Worm (Caenorhabditis elegans): ENCODE results near the gene cpi-2.

ce11 chrV:6016097-6016496 lies 27.8 kb upstream of the cpi-2 start:
- no peak for TF ChIP-seq flt-1 (GFP tag; IDR thresholded peaks at IDR 0.05)
- no peak for TF ChIP-seq ztf-23 (GFP tag; IDR thresholded peaks at IDR 0.05)
- TF ChIP-seq ref-1 (GFP tag; conservative IDR thresholded peaks at IDR 0.05) = no peak
- TF ChIP-seq klf-2 (GFP tag; conservative IDR thresholded peaks at IDR 0.05) = no peak
- TF ChIP-seq ztf-29 (GFP tag; IDR thresholded peaks at IDR 0.05) = no peak
- no peak for TF ChIP-seq tab-1 (GFP tag; IDR thresholded peaks at IDR 0.05)
- no peak for TF ChIP-seq cog-1 (tag; optimal IDR thresholded peaks at IDR 0.05)
- TF ChIP-seq med-1 (GFP tag; optimal IDR thresholded peaks at IDR 0.05; ENCODE audit: insufficient read depth) = no peak
- no peak for TF ChIP-seq T22C8.4 (GFP tag; IDR thresholded peaks at IDR 0.05)

Measured in whole organism, midembryonic.